Worm (Caenorhabditis elegans) whole organism, L1 larva: Measurements from ENCODE around the gene zig-12.

Source experiments
- C04F5.9 ChIP-seq: sonication (generic microtip); optimal IDR thresholded peaks from 2 replicates; lab custom pipeline; 2016; ENCODE audit warnings: missing genetic modification characterization, missing compliant biosample characterization
- C16A3.4 ChIP-seq: fragments of 150-350 bp; optimal IDR thresholded peaks from 2 replicates; lab custom pipeline; 2014; ENCODE audit warnings: missing biosample characterization, missing genetic modification characterization
- F16B12.6 ChIP-seq: fragments of 150-350 bp; optimal IDR thresholded peaks from 2 replicates; lab custom pipeline; 2014; ENCODE audit warnings: missing biosample characterization, missing genetic modification characterization
- Y116A8C.19 ChIP-seq: sonication (generic microtip); optimal IDR thresholded peaks from 2 replicates; lab custom pipeline; 2016; ENCODE audit warnings: missing compliant biosample characterization, missing genetic modification characterization, borderline replicate concordance
- alr-1 ChIP-seq: fragments of 200-800 bp; sonication (Bioruptor generic); optimal IDR thresholded peaks from 2 replicates; lab custom pipeline; 2018; ENCODE audit warnings: borderline replicate concordance, mild to moderate bottlenecking, missing genetic modification characterization, missing compliant biosample characterization
- aly-2 ChIP-seq: fragments of 150-350 bp; optimal IDR thresholded peaks from 2 replicates; lab custom pipeline; 2014; ENCODE audit warnings: missing biosample characterization, missing genetic modification characterization
- ama-1 ChIP-seq: fragments of 150-350 bp; optimal IDR thresholded peaks from 2 replicates; lab custom pipeline; 2014
- ceh-8 ChIP-seq: fragments of 200-800 bp; sonication (Bioruptor generic); optimal IDR thresholded peaks from 2 replicates; lab custom pipeline; 2018; ENCODE audit warnings: mild to moderate bottlenecking, missing genetic modification characterization, moderate library complexity, missing compliant biosample characterization
- ceh-82 ChIP-seq, 3 experiments: fragments of 150-350 bp in 1 of 3; sonication (generic microtip) in 2 of 3; optimal IDR thresholded peaks; 2 replicates each; lab custom pipeline; 2014 to 2017; ENCODE audit warnings: missing biosample characterization in 3 of 3, missing genetic modification characterization in 3 of 3
- dsc-1 ChIP-seq: sonication (generic microtip); optimal IDR thresholded peaks from 2 replicates; lab custom pipeline; 2016; ENCODE audit warnings: mild to moderate bottlenecking, missing genetic modification characterization, missing compliant biosample characterization
- efl-1 ChIP-seq, 4 experiments: fragments of 150-350 bp; optimal IDR thresholded peaks in 3 of 4; peaks in 1 of 4; 1 replicate in 1 of 4; 2 replicates in 3 of 4; lab custom pipeline; 2014; ENCODE audit warnings: missing biosample characterization in 2 of 4, missing genetic modification characterization in 2 of 4, missing genetic modification reagents in 2 of 4
- egl-13 ChIP-seq: sonication (generic microtip); optimal IDR thresholded peaks from 2 replicates; lab custom pipeline; 2016; ENCODE audit warnings: missing genotype, missing genetic modification reagents, missing genetic modification characterization, missing compliant biosample characterization
- egl-27 ChIP-seq, 2 experiments: fragments of 150-350 bp in 1 of 2; sonication (generic microtip); optimal IDR thresholded peaks; 3 replicates each; lab custom pipeline; 2017 to 2018; ENCODE audit warnings: missing biosample characterization in 2 of 2, missing genetic modification characterization in 2 of 2, missing genetic modification reagents in 2 of 2
- elt-2 ChIP-seq: sonication (generic microtip); optimal IDR thresholded peaks from 2 replicates; lab custom pipeline; 2016; ENCODE audit warnings: missing genetic modification characterization, mild to moderate bottlenecking, inconsistent platforms, missing compliant biosample characterization, missing genetic modification reagents
- elt-3 ChIP-seq, 6 experiments: fragments of 150-350 bp in 1 of 6; sonication (generic microtip); optimal IDR thresholded peaks; 2 replicates each; lab custom pipeline; 2017 to 2018; ENCODE audit warnings: missing biosample characterization in 6 of 6, missing genetic modification characterization in 6 of 6, inconsistent platforms in 1 of 6
- ets-5 ChIP-seq: fragments of 200-800 bp; sonication (Bioruptor generic); IDR thresholded peaks from 2 replicates; pipeline ENCODE4 v1.3.6; 2022; ENCODE audit warnings: missing genetic modification characterization, missing compliant biosample characterization
- fkh-4 ChIP-seq: sonication (generic microtip); optimal IDR thresholded peaks from 2 replicates; lab custom pipeline; 2016; ENCODE audit warnings: missing compliant biosample characterization, missing genetic modification characterization, borderline replicate concordance
- fos-1 ChIP-seq: fragments of 150-350 bp; optimal IDR thresholded peaks from 2 replicates; lab custom pipeline; 2014; ENCODE audit warnings: missing biosample characterization, missing genetic modification characterization
- grh-1 ChIP-seq: fragments of 200-800 bp; sonication (Bioruptor generic); IDR thresholded peaks from 2 replicates; pipeline ENCODE4 v1.3.6; 2022; ENCODE audit warnings: missing genetic modification reagents, missing genetic modification characterization, missing compliant biosample characterization
- hlh-17 ChIP-seq: fragments of 200-800 bp; sonication (Bioruptor generic); optimal IDR thresholded peaks from 2 replicates; lab custom pipeline; 2018; ENCODE audit warnings: missing genetic modification characterization, mild to moderate bottlenecking, missing compliant biosample characterization, moderate library complexity, borderline replicate concordance
- hpl-2 ChIP-seq: fragments of 150-350 bp; optimal IDR thresholded peaks from 2 replicates; lab custom pipeline; 2014; ENCODE audit warnings: missing biosample characterization, missing genetic modification reagents, missing genetic modification characterization
- irx-1 ChIP-seq: sonication (generic microtip); optimal IDR thresholded peaks from 2 replicates; lab custom pipeline; 2016; ENCODE audit warnings: missing genetic modification characterization, missing compliant biosample characterization
- isw-1 ChIP-seq: fragments of 200-800 bp; sonication (Bioruptor generic); IDR thresholded peaks from 2 replicates; pipeline ENCODE4 v1.3.6; 2022; ENCODE audit warnings: missing genetic modification characterization, missing compliant biosample characterization
- lin-13 ChIP-seq: fragments of 150-350 bp; optimal IDR thresholded peaks from 2 replicates; lab custom pipeline; 2014; ENCODE audit warnings: missing biosample characterization, missing genetic modification reagents, missing genetic modification characterization
- lin-15B ChIP-seq: fragments of 150-350 bp; sonication (generic microtip); optimal IDR thresholded peaks from 3 replicates; lab custom pipeline; 2014; ENCODE audit warnings: missing biosample characterization, missing genetic modification characterization
- lin-35 ChIP-seq, 2 experiments: fragments of 150-350 bp; optimal IDR thresholded peaks; 2 replicates each; lab custom pipeline; 2014; ENCODE audit warnings: missing biosample characterization in 2 of 2, missing genetic modification characterization in 2 of 2, missing genetic modification reagents in 2 of 2
- lin-39 ChIP-seq: fragments of 150-350 bp; optimal IDR thresholded peaks from 2 replicates; lab custom pipeline; 2014; ENCODE audit warnings: missing biosample characterization, missing genetic modification reagents, missing genetic modification characterization
- lsy-2 ChIP-seq, 2 experiments: fragments of 150-350 bp; optimal IDR thresholded peaks; 2 replicates each; lab custom pipeline; 2014; ENCODE audit warnings: missing biosample characterization in 2 of 2, missing genetic modification characterization in 2 of 2
- mdl-1 ChIP-seq, 2 experiments: fragments of 150-350 bp; optimal IDR thresholded peaks; 2 replicates each; lab custom pipeline; 2014 to 2017; ENCODE audit warnings: missing biosample characterization in 2 of 2, missing genetic modification characterization in 2 of 2, inconsistent platforms in 1 of 2
- mep-1 ChIP-seq: fragments of 150-350 bp; optimal IDR thresholded peaks from 2 replicates; lab custom pipeline; 2014; ENCODE audit warnings: missing biosample characterization, missing genetic modification characterization
- nhr-19 ChIP-seq: fragments of 200-800 bp; sonication (Bioruptor generic); conservative IDR thresholded peaks from 2 replicates; pipeline ENCODE4 v1.3.6; 2022; ENCODE audit warnings: missing genetic modification characterization, missing compliant biosample characterization
- nhr-20 ChIP-seq: sonication (generic microtip); optimal IDR thresholded peaks from 2 replicates; lab custom pipeline; 2016; ENCODE audit warnings: mild to moderate bottlenecking, missing genetic modification characterization, missing compliant biosample characterization
- nhr-237 ChIP-seq: fragments of 150-350 bp; optimal IDR thresholded peaks from 2 replicates; lab custom pipeline; 2014; ENCODE audit warnings: missing biosample characterization, missing genetic modification characterization
- nhr-28 ChIP-seq: fragments of 150-350 bp; optimal IDR thresholded peaks from 2 replicates; lab custom pipeline; 2014; ENCODE audit warnings: missing biosample characterization, missing genetic modification characterization
- nhr-47 ChIP-seq: sonication (generic microtip); optimal IDR thresholded peaks from 2 replicates; lab custom pipeline; 2016; ENCODE audit warnings: mild to moderate bottlenecking, missing genetic modification characterization, moderate library complexity, missing compliant biosample characterization
- nhr-71 ChIP-seq: sonication (generic microtip); optimal IDR thresholded peaks from 2 replicates; lab custom pipeline; 2016; ENCODE audit warnings: mild to moderate bottlenecking, missing genetic modification characterization, moderate library complexity, missing compliant biosample characterization
- nhr-77 ChIP-seq: fragments of 150-350 bp; optimal IDR thresholded peaks from 2 replicates; lab custom pipeline; 2014; ENCODE audit warnings: missing biosample characterization, missing genetic modification characterization
- nhr-85 ChIP-seq: sonication (generic microtip); peaks from one replicate; lab custom pipeline; 2016; ENCODE audit warnings: missing genetic modification characterization, inconsistent platforms, missing compliant biosample characterization
- pag-3 ChIP-seq: sonication (generic microtip); optimal IDR thresholded peaks from 2 replicates; lab custom pipeline; 2017; ENCODE audit warnings: missing genetic modification characterization, mild to moderate bottlenecking, missing compliant biosample characterization, antibody characterized with exemption, borderline replicate concordance; ENCODE audit not compliant: insufficient read depth
- pax-3 ChIP-seq: fragments of 200-800 bp; sonication (Bioruptor generic); optimal IDR thresholded peaks from 2 replicates; lab custom pipeline; 2018; ENCODE audit warnings: mild to moderate bottlenecking, missing genetic modification characterization, moderate library complexity, missing compliant biosample characterization
- pqm-1 ChIP-seq: sonication (generic microtip); optimal IDR thresholded peaks from 3 replicates; lab custom pipeline; 2017; ENCODE audit warnings: missing biosample characterization, missing genetic modification characterization
- skn-1 ChIP-seq: fragments of 150-350 bp; optimal IDR thresholded peaks from 2 replicates; lab custom pipeline; 2014; ENCODE audit warnings: missing biosample characterization, missing genetic modification characterization
- snu-23 ChIP-seq: sonication (generic microtip); optimal IDR thresholded peaks from 2 replicates; lab custom pipeline; 2016; ENCODE audit warnings: missing genetic modification characterization, missing compliant biosample characterization
- sox-4 ChIP-seq: sonication (generic microtip); optimal IDR thresholded peaks from 2 replicates; lab custom pipeline; 2016; ENCODE audit warnings: missing genetic modification characterization, missing compliant biosample characterization
- sptf-1 ChIP-seq: fragments of 150-350 bp; optimal IDR thresholded peaks from 2 replicates; lab custom pipeline; 2014; ENCODE audit warnings: missing biosample characterization, missing genetic modification characterization
- tlp-1 ChIP-seq: fragments of 150-350 bp; optimal IDR thresholded peaks from 2 replicates; lab custom pipeline; 2014; ENCODE audit warnings: missing biosample characterization, missing genetic modification characterization
- unc-62 ChIP-seq: fragments of 150-350 bp; optimal IDR thresholded peaks from 2 replicates; lab custom pipeline; 2014; ENCODE audit warnings: missing biosample characterization, missing genetic modification reagents, missing genetic modification characterization
- unc-86 ChIP-seq: sonication (generic microtip); optimal IDR thresholded peaks from 2 replicates; lab custom pipeline; 2016; ENCODE audit warnings: missing genetic modification characterization, missing compliant biosample characterization
- unc-98 ChIP-seq: fragments of 200-800 bp; sonication (Bioruptor generic); IDR thresholded peaks from 2 replicates; pipeline ENCODE4 v1.3.6; 2022; ENCODE audit warnings: missing genetic modification characterization, missing compliant biosample characterization
- vab-15 ChIP-seq: sonication (generic microtip); optimal IDR thresholded peaks from 2 replicates; lab custom pipeline; 2017; ENCODE audit warnings: missing genotype, mild to moderate bottlenecking, missing genetic modification characterization, missing compliant biosample characterization
- xbp-1 ChIP-seq: sonication (generic microtip); optimal IDR thresholded peaks from 2 replicates; lab custom pipeline; 2016; ENCODE audit warnings: missing genetic modification characterization, missing compliant biosample characterization
- ztf-11 ChIP-seq, 2 experiments: sonication (generic microtip); optimal IDR thresholded peaks; 2 replicates each; lab custom pipeline; 2016 to 2017; ENCODE audit warnings: missing genetic modification characterization in 2 of 2, missing biosample characterization in 1 of 2, missing compliant biosample characterization in 1 of 2
- ztf-4 ChIP-seq: fragments of 150-350 bp; optimal IDR thresholded peaks from 2 replicates; lab custom pipeline; 2014; ENCODE audit warnings: missing biosample characterization, missing genetic modification characterization

The zig-12 gene

DNA sequence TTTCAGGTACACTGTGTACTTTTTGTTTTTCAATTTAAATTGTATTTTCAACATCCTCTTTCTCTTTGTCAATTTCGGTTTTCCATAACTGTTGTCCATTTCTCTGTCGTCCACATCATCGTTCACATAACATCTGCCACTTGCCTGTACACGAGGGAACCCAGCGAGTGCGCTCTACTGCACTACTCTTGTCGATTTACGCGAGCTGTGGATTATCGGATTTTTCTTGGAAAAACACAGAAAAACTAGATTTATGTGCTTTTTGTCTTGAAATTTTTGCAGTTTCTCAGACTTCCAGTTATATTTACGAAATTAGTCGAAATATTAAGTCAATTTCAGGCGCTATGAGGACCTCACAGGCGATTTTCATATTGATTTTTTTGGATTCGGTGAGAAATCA lies 28.1 kb downstream of the zig-12 start, which contains the start of gene chup-1 (continued):
- TF ChIP-seq lin-35 (GFP tag; optimal IDR thresholded peaks at IDR 0.05; lab: Kevin White, UChicago): peak in 1 of 2 experiments; percentile 74
- TF ChIP-seq mdl-1 (tag; optimal IDR thresholded peaks at IDR 0.05; lab: Kevin White, UChicago): peak in 1 of 2 experiments; percentile 37
- no peak for TF ChIP-seq nhr-28 (tag; lab: Kevin White, UChicago)
- TF ChIP-seq nhr-85 (tag; lab: Kevin White, UChicago): peak; percentile 37
- no peak for TF ChIP-seq dsc-1 (tag; lab: Kevin White, UChicago)
- TF ChIP-seq C16A3.4 (tag; lab: Kevin White, UChicago): peak; percentile 49
- TF ChIP-seq unc-86 (tag; lab: Kevin White, UChicago): no peak
- TF ChIP-seq efl-1 (optimal IDR thresholded peaks at IDR 0.05; lab: Kevin White, UChicago): peak; percentile 18 to 35
- peak in 1 of 2 experiments; percentile 83 for TF ChIP-seq efl-1 (GFP tag; optimal IDR thresholded peaks at IDR 0.05 in 1 of 2; lab: Kevin White, UChicago)
- no peak for TF ChIP-seq egl-27 (tag; optimal IDR thresholded peaks at IDR 0.05; lab: Kevin White, UChicago)
- TF ChIP-seq elt-2: no peak
- TF ChIP-seq ama-1 (lab: Kevin White, UChicago): no peak
- TF ChIP-seq grh-1 (GFP tag; lab: Robert Waterston, UW): no peak
- TF ChIP-seq irx-1: no peak
- TF ChIP-seq pax-3: no peak
- peak; percentile 25 for TF ChIP-seq lin-15B (tag; lab: Kevin White, UChicago)
- no peak for TF ChIP-seq nhr-19 (GFP tag; lab: Robert Waterston, UW)
- TF ChIP-seq nhr-237 (tag; lab: Kevin White, UChicago): no peak
- no peak for TF ChIP-seq aly-2 (tag; lab: Kevin White, UChicago)
- no peak for TF ChIP-seq Y116A8C.19
- peak; percentile 29 for TF ChIP-seq nhr-47 (tag; lab: Kevin White, UChicago)
- TF ChIP-seq C04F5.9 (tag; lab: Kevin White, UChicago): no peak
- peak; percentile 34 for TF ChIP-seq nhr-71 (tag; lab: Kevin White, UChicago)
- no peak for TF ChIP-seq sox-4 (tag; lab: Kevin White, UChicago)
- TF ChIP-seq ztf-11 (tag; optimal IDR thresholded peaks at IDR 0.05; lab: Kevin White, UChicago): no peak
- no peak for TF ChIP-seq F16B12.6 (tag; lab: Kevin White, UChicago)
- TF ChIP-seq nhr-77 (tag; lab: Kevin White, UChicago): no peak
- no peak for TF ChIP-seq hlh-17 (GFP tag; lab: Kevin White, UChicago)
- TF ChIP-seq ceh-8 (GFP tag; lab: Kevin White, UChicago): no peak
- TF ChIP-seq fos-1 (tag; lab: Kevin White, UChicago): no peak
- peak; percentile 18 for TF ChIP-seq xbp-1 (tag; lab: Kevin White, UChicago)
- no peak for TF ChIP-seq lin-13 (GFP tag; lab: Kevin White, UChicago)
- TF ChIP-seq lin-39 (tag; lab: Kevin White, UChicago): no peak
- TF ChIP-seq lsy-2 (tag; optimal IDR thresholded peaks at IDR 0.05; lab: Kevin White, UChicago): peak; percentile 13 to 55
- no peak for TF ChIP-seq isw-1
- no peak for TF ChIP-seq mep-1
- TF ChIP-seq skn-1: peak; percentile 28
- peak in 1 of 6 experiments; percentile 30 for TF ChIP-seq elt-3 (tag; optimal IDR thresholded peaks at IDR 0.05; lab: Kevin White, UChicago)
- peak in 1 of 3 experiments; percentile 30 for TF ChIP-seq ceh-82 (tag; optimal IDR thresholded peaks at IDR 0.05; lab: Kevin White, UChicago)
- no peak for TF ChIP-seq hpl-2 (GFP tag; lab: Kevin White, UChicago)
- no peak for TF ChIP-seq unc-62 (GFP tag; lab: Kevin White, UChicago)
- TF ChIP-seq vab-15: no peak
- TF ChIP-seq ztf-4 (tag; lab: Kevin White, UChicago): no peak
- TF ChIP-seq pag-3 (tag; lab: Kevin White, UChicago): no peak
- peak; percentile 31 for TF ChIP-seq nhr-20
- no peak for TF ChIP-seq unc-98
- TF ChIP-seq alr-1 (tag; lab: Kevin White, UChicago): no peak
- peak; percentile 52 for TF ChIP-seq snu-23 (GFP tag; lab: Kevin White, UChicago)
- no peak for TF ChIP-seq pqm-1 (tag; lab: Kevin White, UChicago)
- no peak for TF ChIP-seq egl-13 (tag; lab: Kevin White, UChicago)
- TF ChIP-seq ets-5 (GFP tag; lab: Robert Waterston, UW): no peak
- no peak for TF ChIP-seq fkh-4
- TF ChIP-seq tlp-1 (tag; lab: Kevin White, UChicago): no peak
- no peak for TF ChIP-seq sptf-1
